Worm (Caenorhabditis elegans): Measurements from ENCODE around the gene itsn-1.

Gene itsn-1

DNA sequence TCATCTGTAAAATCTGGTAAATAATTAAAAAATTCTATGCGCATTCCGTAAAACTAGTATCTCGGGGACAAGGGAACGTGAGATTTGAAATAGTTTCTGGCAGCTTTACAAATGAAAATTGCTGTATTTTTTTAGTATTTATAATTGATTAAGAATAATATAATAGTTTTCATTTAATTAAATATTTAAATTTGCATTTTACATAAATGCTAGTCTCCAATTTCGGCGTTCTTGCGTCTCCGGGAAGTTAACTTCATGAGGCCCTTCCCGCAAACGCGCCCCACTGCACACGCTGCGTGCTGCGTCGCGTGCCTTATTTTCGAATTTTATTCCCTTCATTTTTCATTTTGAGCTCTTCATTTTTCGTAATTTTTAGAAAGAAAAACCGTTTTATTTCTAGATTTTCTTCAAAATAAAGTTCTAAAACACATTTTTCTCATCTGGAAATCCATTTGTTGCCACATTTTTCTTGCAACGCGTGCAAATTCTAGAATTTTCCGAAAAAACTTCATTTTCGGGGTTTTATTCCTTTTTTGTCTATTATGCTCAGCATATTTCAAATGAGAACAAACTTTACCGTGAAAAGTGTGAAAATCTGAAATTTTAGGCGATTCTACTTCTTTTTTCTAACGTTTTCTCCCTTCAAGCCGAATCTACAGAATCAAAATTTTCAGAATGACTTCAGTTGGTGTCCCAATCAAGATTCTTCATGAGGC is 31.9 kb upstream of the itsn-1 start, which contains the start of the genes snx-13 and snr-1 (continued):
- peak; percentile 74; the same call in 1 of the 2 replicates for TF ChIP-seq ZK337.2 (GFP tag; IDR thresholded peaks at IDR 0.05)
- peak; percentile 86 for TF ChIP-seq vab-7 (GFP tag; IDR thresholded peaks at IDR 0.05)
- TF ChIP-seq ceh-82 (tag; optimal IDR thresholded peaks at IDR 0.05), result no peak
- no peak for TF ChIP-seq aly-2 (tag; optimal IDR thresholded peaks at IDR 0.05)
- TF ChIP-seq hmg-1.1 (GFP tag; IDR thresholded peaks at IDR 0.05), result peak; percentile 75
- peak; percentile 50 for TF ChIP-seq lin-13 (GFP tag; optimal IDR thresholded peaks at IDR 0.05)
- peak; percentile 89 for TF ChIP-seq sdz-12 (GFP tag; optimal IDR thresholded peaks at IDR 0.05)
- no peak for TF ChIP-seq nhr-111 (GFP tag; optimal IDR thresholded peaks at IDR 0.05)
- TF ChIP-seq ceh-44 (GFP tag; IDR thresholded peaks at IDR 0.05), result peak; percentile 84
- no peak for TF ChIP-seq unc-39 (tag; optimal IDR thresholded peaks at IDR 0.05)
- TF ChIP-seq D1046.2 (GFP tag; IDR thresholded peaks at IDR 0.05), result peak; percentile 79; the same call in 1 of the 2 replicates
- TF ChIP-seq nhr-6 (tag; optimal IDR thresholded peaks at IDR 0.05), result no peak
- no peak for TF ChIP-seq lin-39 (tag; optimal IDR thresholded peaks at IDR 0.05)
- TF ChIP-seq mdl-1 (tag; optimal IDR thresholded peaks at IDR 0.05), result peak in 1 of 2 experiments; percentile 65
- no peak for TF ChIP-seq Y105C5A.15 (GFP tag; IDR thresholded peaks at IDR 0.05)
- no peak for TF ChIP-seq hlh-11 (tag; optimal IDR thresholded peaks at IDR 0.05)
- TF ChIP-seq nhr-76 (tag; optimal IDR thresholded peaks at IDR 0.05), result no peak
- TF ChIP-seq mdt-29 (GFP tag; IDR thresholded peaks at IDR 0.05), result no peak
- TF ChIP-seq egl-43 (GFP tag; IDR thresholded peaks at IDR 0.05), result no peak
- TF ChIP-seq dpl-1 (GFP tag; optimal IDR thresholded peaks at IDR 0.05), result peak; percentile 69
- peak; percentile 60; the same call in 1 of the 2 replicates for TF ChIP-seq pha-4 (GFP tag; IDR thresholded peaks at IDR 0.05)
- TF ChIP-seq pha-4 (tag; optimal IDR thresholded peaks at IDR 0.05), result no peak
- no peak for TF ChIP-seq nhr-41 (GFP tag; IDR thresholded peaks at IDR 0.05)
- TF ChIP-seq pqm-1 (tag; optimal IDR thresholded peaks at IDR 0.05), result no peak
- peak; percentile 61; the same call in 1 of the 2 replicates for TF ChIP-seq arid-1 (GFP tag; conservative IDR thresholded peaks at IDR 0.05)
- peak; percentile 96 for TF ChIP-seq mes-2 (tag; optimal IDR thresholded peaks at IDR 0.05; ENCODE audit: poor library complexity, severe bottlenecking)
- TF ChIP-seq ama-1 (optimal IDR thresholded peaks at IDR 0.05), result no peak
- TF ChIP-seq hlh-30 (tag; optimal IDR thresholded peaks at IDR 0.05; ENCODE audit: insufficient read depth), result peak; percentile 64
- TF ChIP-seq Y75B8A.6 (GFP tag; IDR thresholded peaks at IDR 0.05), result no peak
- no peak for TF ChIP-seq tag-97 (GFP tag; IDR thresholded peaks at IDR 0.05)
- peak in 1 of 2 experiments; percentile 30 for TF ChIP-seq daf-16 (GFP tag; optimal IDR thresholded peaks at IDR 0.05)
- TF ChIP-seq daf-16 (tag; optimal IDR thresholded peaks at IDR 0.05), result peak; percentile 39
- no peak for TF ChIP-seq zag-1 (tag; optimal IDR thresholded peaks at IDR 0.05)
- TF ChIP-seq spr-3 (GFP tag; optimal IDR thresholded peaks at IDR 0.05), result no peak
- TF ChIP-seq mxl-2 (GFP tag; conservative IDR thresholded peaks at IDR 0.05), result no peak
- no peak for TF ChIP-seq nhr-237 (tag; optimal IDR thresholded peaks at IDR 0.05)
- no peak; the same call in 1 of the 2 replicates for TF ChIP-seq ctbp-1 (GFP tag; IDR thresholded peaks at IDR 0.05)
- 0 out of 2 replicates have a peak, but pooled peaks have one; percentile 13 for TF ChIP-seq set-16 (GFP tag; IDR thresholded peaks at IDR 0.05)
- no peak for TF ChIP-seq lin-15B (tag; optimal IDR thresholded peaks at IDR 0.05)
- TF ChIP-seq R02D3.7 (tag; optimal IDR thresholded peaks at IDR 0.05), result no peak
- TF ChIP-seq tra-1 (GFP tag; IDR thresholded peaks at IDR 0.05), result no peak
- TF ChIP-seq ZK546.5 (tag; optimal IDR thresholded peaks at IDR 0.05), result no peak
- peak; percentile 58 for TF ChIP-seq lir-3 (tag; optimal IDR thresholded peaks at IDR 0.05)
- TF ChIP-seq F10B5.3 (tag; optimal IDR thresholded peaks at IDR 0.05), result no peak
- TF ChIP-seq fos-1 (tag; optimal IDR thresholded peaks at IDR 0.05), result no peak
- no peak for TF ChIP-seq ceh-20 (GFP tag; IDR thresholded peaks at IDR 0.05)
- TF ChIP-seq hif-1 (tag; optimal IDR thresholded peaks at IDR 0.05), result peak in 1 of 2 experiments; percentile 95
- no peak for TF ChIP-seq skn-1 (tag; optimal IDR thresholded peaks at IDR 0.05)
- TF ChIP-seq zfp-2 (tag; optimal IDR thresholded peaks at IDR 0.05), result peak; percentile 62
- no peak for TF ChIP-seq nhr-42 (GFP tag; IDR thresholded peaks at IDR 0.05)
- no peak for TF ChIP-seq zip-11 (GFP tag; IDR thresholded peaks at IDR 0.05)

Measured in whole organism, L4 larva.